Worm (Caenorhabditis elegans): ENCODE measurements around the gene K08B12.1.

The K08B12.1 gene

ce11 chrV:6228920-6229456 lies 30.2 kb upstream of the K08B12.1 start:
- TF ChIP-seq nfya-2 (GFP tag; IDR thresholded peaks at IDR 0.05) (no peak), efl-1 (GFP tag; optimal IDR thresholded peaks at IDR 0.05) (no peak), egrh-3 (GFP tag; IDR thresholded peaks at IDR 0.05) (no peak), attf-5 (GFP tag; optimal IDR thresholded peaks at IDR 0.05) (no peak), attf-6 (GFP tag; IDR thresholded peaks at IDR 0.05) (no peak), chd-7 (tag; optimal IDR thresholded peaks at IDR 0.05) (no peak), rec-8 (tag; optimal IDR thresholded peaks at IDR 0.05) (no peak), F57A8.1 (GFP tag; optimal IDR thresholded peaks at IDR 0.05) (no peak), snpc-1.1 (tag; optimal IDR thresholded peaks at IDR 0.05; ENCODE audit: insufficient read depth) (no peak), snpc-4 (GFP tag; optimal IDR thresholded peaks at IDR 0.05) (no peak), snpc-4 (tag; optimal IDR thresholded peaks at IDR 0.05) (no peak), repo-1 (tag; optimal IDR thresholded peaks at IDR 0.05) (no peak), ZK185.1 (tag; optimal IDR thresholded peaks at IDR 0.05; ENCODE audit: poor library complexity, severe bottlenecking) (peak; percentile 41), fkh-3 (tag; optimal IDR thresholded peaks at IDR 0.05) (no peak), lag-1 (GFP tag; IDR thresholded peaks at IDR 0.05) (no peak), ztf-28 (GFP tag; IDR thresholded peaks at IDR 0.05) (no peak), aptf-2 (GFP tag; conservative IDR thresholded peaks at IDR 0.05) (no peak), die-1 (tag; optimal IDR thresholded peaks at IDR 0.05) (no peak), zim-3 (tag; optimal IDR thresholded peaks at IDR 0.05) (peak; percentile 60), hmg-1.2 (GFP tag; IDR thresholded peaks at IDR 0.05) (no peak), F57C9.4 (tag; optimal IDR thresholded peaks at IDR 0.05) (no peak), F10E7.11 (tag; optimal IDR thresholded peaks at IDR 0.05) (no peak), Y56A3A.18 (GFP tag; IDR thresholded peaks at IDR 0.05) (no peak), dpl-1 (GFP tag; optimal IDR thresholded peaks at IDR 0.05) (no peak), lin-35 (GFP tag; optimal IDR thresholded peaks at IDR 0.05) (peak in 1 of 3 experiments; percentile 0)

ce11 chrV:6229457-6229949 lies 29.7 kb upstream of the K08B12.1 start:
- TF ChIP-seq ceh-100 (GFP tag; IDR thresholded peaks at IDR 0.05), result no peak
- TF ChIP-seq sdz-38 (tag; optimal IDR thresholded peaks at IDR 0.05), result no peak
- TF ChIP-seq C06A6.2 (GFP tag; conservative IDR thresholded peaks at IDR 0.05), result no peak
- TF ChIP-seq unc-130 (GFP tag; optimal IDR thresholded peaks at IDR 0.05), result no peak
- no peak for TF ChIP-seq snpc-1.1 (tag; optimal IDR thresholded peaks at IDR 0.05; ENCODE audit: insufficient read depth)
- TF ChIP-seq madf-10 (tag; optimal IDR thresholded peaks at IDR 0.05), result peak; percentile 97
- TF ChIP-seq him-1 (tag; optimal IDR thresholded peaks at IDR 0.05), result no peak
- TF ChIP-seq Y53F4B.3 (GFP tag; IDR thresholded peaks at IDR 0.05), result no peak
- TF ChIP-seq T26A5.8 (tag; optimal IDR thresholded peaks at IDR 0.05), result no peak
- no peak for TF ChIP-seq zim-3 (tag; optimal IDR thresholded peaks at IDR 0.05)
- TF ChIP-seq ets-4 (GFP tag; optimal IDR thresholded peaks at IDR 0.05), result no peak
- TF ChIP-seq F33H1.4 (GFP tag; IDR thresholded peaks at IDR 0.05), result no peak
- no peak for TF ChIP-seq ztf-3 (GFP tag; optimal IDR thresholded peaks at IDR 0.05)
- TF ChIP-seq egl-44 (GFP tag; IDR thresholded peaks at IDR 0.05), result no peak; the same call in 1 of the 2 replicates
- TF ChIP-seq snpc-4 (GFP tag; optimal IDR thresholded peaks at IDR 0.05), result no peak
- TF ChIP-seq snpc-4 (tag; optimal IDR thresholded peaks at IDR 0.05), result peak in 3 of 4 experiments; percentile 35 to 54 (median 53)
- TF ChIP-seq lir-1 (GFP tag; conservative IDR thresholded peaks at IDR 0.05), result 0 out of 2 replicates have a peak, but pooled peaks have one; percentile 32
- peak; percentile 66 for TF ChIP-seq nhr-90 (tag; optimal IDR thresholded peaks at IDR 0.05)
- no peak for TF ChIP-seq snpc-1.3 (tag; optimal IDR thresholded peaks at IDR 0.05; ENCODE audit: insufficient read depth)
- peak; percentile 1 for TF ChIP-seq ztf-18 (tag; optimal IDR thresholded peaks at IDR 0.05)
- TF ChIP-seq aptf-2 (GFP tag; conservative IDR thresholded peaks at IDR 0.05), result no peak
- no peak for TF ChIP-seq ceh-58 (GFP tag; IDR thresholded peaks at IDR 0.05)
- TF ChIP-seq F37B4.10 (GFP tag; IDR thresholded peaks at IDR 0.05), result no peak
- no peak for TF ChIP-seq lin-35 (GFP tag; optimal IDR thresholded peaks at IDR 0.05)
- no peak for TF ChIP-seq egl-18 (GFP tag; IDR thresholded peaks at IDR 0.05)
- TF ChIP-seq Y79H2A.3 (GFP tag; conservative IDR thresholded peaks at IDR 0.05), result no peak
- TF ChIP-seq ceh-27 (GFP tag; optimal IDR thresholded peaks at IDR 0.05), result no peak
- TF ChIP-seq tlf-1 (GFP tag; optimal IDR thresholded peaks at IDR 0.05), result no peak
- peak; percentile 65 for TF ChIP-seq chd-7 (tag; optimal IDR thresholded peaks at IDR 0.05)
